Worm (Caenorhabditis elegans) whole organism, L2 larva: ENCODE measurements around the gene tag-123.
"Not testable (repeated sequence)": the region's sequence is repeated elsewhere in the genome, so short reads cannot be mapped to it uniquely, and the experiment has no call there.

Source experiments
- C34F6.9 ChIP-seq: fragments of 150-350 bp; optimal IDR thresholded peaks from 2 replicates; lab custom pipeline; 2014; ENCODE audit warnings: missing biosample characterization, missing genetic modification characterization
- F13H6.1 ChIP-seq: sonication (generic microtip); optimal IDR thresholded peaks from 2 replicates; lab custom pipeline; 2016; ENCODE audit warnings: missing genetic modification characterization, missing compliant biosample characterization
- R02D3.7 ChIP-seq: fragments of 150-350 bp; optimal IDR thresholded peaks from 2 replicates; lab custom pipeline; 2014; ENCODE audit warnings: missing biosample characterization, missing genetic modification characterization
- Y55F3AM.14 ChIP-seq: fragments of 200-800 bp; sonication (Bioruptor generic); optimal IDR thresholded peaks from 2 replicates; lab custom pipeline; 2018; ENCODE audit warnings: mild to moderate bottlenecking, missing genetic modification characterization, missing compliant biosample characterization
- ZK546.5 ChIP-seq: sonication (generic microtip); optimal IDR thresholded peaks from 2 replicates; lab custom pipeline; 2017; ENCODE audit warnings: missing biosample characterization, missing genetic modification characterization
- alr-1 ChIP-seq: fragments of 150-350 bp; optimal IDR thresholded peaks from 2 replicates; lab custom pipeline; 2014; ENCODE audit warnings: missing biosample characterization, missing genetic modification characterization
- aly-2 ChIP-seq: fragments of 150-350 bp; optimal IDR thresholded peaks from 2 replicates; lab custom pipeline; 2014; ENCODE audit warnings: missing biosample characterization, missing genetic modification characterization
- ceh-16 ChIP-seq: fragments of 150-350 bp; optimal IDR thresholded peaks from 2 replicates; lab custom pipeline; 2014; ENCODE audit warnings: missing biosample characterization, missing genetic modification characterization
- ceh-82 ChIP-seq: fragments of 150-350 bp; optimal IDR thresholded peaks from 2 replicates; lab custom pipeline; 2014; ENCODE audit warnings: missing biosample characterization, missing genetic modification characterization
- crh-2 ChIP-seq: sonication (generic microtip); optimal IDR thresholded peaks from 2 replicates; lab custom pipeline; 2017; ENCODE audit warnings: missing biosample characterization, missing genetic modification characterization
- dmd-4 ChIP-seq: sonication (generic microtip); optimal IDR thresholded peaks from 2 replicates; lab custom pipeline; 2017; ENCODE audit warnings: missing biosample characterization, missing genetic modification characterization
- egl-27 ChIP-seq: sonication (generic microtip); optimal IDR thresholded peaks from 3 replicates; lab custom pipeline; 2017; ENCODE audit warnings: missing biosample characterization, missing genetic modification reagents, missing genetic modification characterization
- fos-1 ChIP-seq: fragments of 150-350 bp; optimal IDR thresholded peaks from 2 replicates; lab custom pipeline; 2014; ENCODE audit warnings: missing biosample characterization, missing genetic modification characterization
- gmeb-1 ChIP-seq: fragments of 150-350 bp; optimal IDR thresholded peaks from 2 replicates; lab custom pipeline; 2014; ENCODE audit warnings: missing biosample characterization, missing genetic modification characterization
- lin-11 ChIP-seq: fragments of 150-350 bp; sonication (generic microtip); optimal IDR thresholded peaks from 2 replicates; lab custom pipeline; 2014; ENCODE audit warnings: missing biosample characterization, missing genetic modification characterization, inconsistent platforms, mixed read lengths
- lin-13 ChIP-seq: fragments of 150-350 bp; optimal IDR thresholded peaks from 2 replicates; lab custom pipeline; 2014; ENCODE audit warnings: missing biosample characterization, missing genetic modification reagents, missing genetic modification characterization
- lin-39 ChIP-seq: fragments of 150-350 bp; optimal IDR thresholded peaks from 2 replicates; lab custom pipeline; 2014; ENCODE audit warnings: missing biosample characterization, missing genetic modification reagents, missing genetic modification characterization
- lsy-2 ChIP-seq, 2 experiments: fragments of 150-350 bp in 1 of 2; sonication (generic microtip) in 1 of 2; optimal IDR thresholded peaks; 2 replicates each; lab custom pipeline; 2014 to 2017; ENCODE audit warnings: missing biosample characterization in 2 of 2, missing genetic modification characterization in 2 of 2
- mab-5 ChIP-seq: fragments of 150-350 bp; optimal IDR thresholded peaks from 2 replicates; lab custom pipeline; 2014; ENCODE audit warnings: missing biosample characterization, missing genetic modification characterization
- mbf-1 ChIP-seq: sonication (generic microtip); optimal IDR thresholded peaks from 2 replicates; lab custom pipeline; 2017; ENCODE audit warnings: missing biosample characterization, missing genetic modification characterization
- mdl-1 ChIP-seq, 2 experiments: fragments of 150-350 bp in 1 of 2; sonication (generic microtip) in 1 of 2; optimal IDR thresholded peaks; 2 replicates each; lab custom pipeline; 2017; ENCODE audit warnings: missing biosample characterization in 2 of 2, missing genetic modification characterization in 2 of 2
- nhr-10 ChIP-seq: sonication (generic microtip); optimal IDR thresholded peaks from 2 replicates; lab custom pipeline; 2017; ENCODE audit warnings: missing biosample characterization, missing genetic modification characterization
- nhr-11 ChIP-seq: fragments of 150-350 bp; optimal IDR thresholded peaks from 2 replicates; lab custom pipeline; 2014; ENCODE audit warnings: missing biosample characterization, missing genetic modification characterization
- nhr-12 ChIP-seq: fragments of 150-350 bp; optimal IDR thresholded peaks from 2 replicates; lab custom pipeline; 2014; ENCODE audit warnings: missing biosample characterization, missing genetic modification characterization
- nhr-129 ChIP-seq: fragments of 150-350 bp; optimal IDR thresholded peaks from 2 replicates; lab custom pipeline; 2014; ENCODE audit warnings: missing biosample characterization, missing genetic modification characterization
- nhr-237 ChIP-seq: fragments of 150-350 bp; optimal IDR thresholded peaks from 2 replicates; lab custom pipeline; 2014; ENCODE audit warnings: missing biosample characterization, missing genetic modification characterization
- nhr-25 ChIP-seq: fragments of 150-350 bp; sonication (generic microtip); optimal IDR thresholded peaks from 3 replicates; lab custom pipeline; 2014; ENCODE audit warnings: missing biosample characterization, missing genetic modification characterization
- nhr-6 ChIP-seq: fragments of 150-350 bp; optimal IDR thresholded peaks from 2 replicates; lab custom pipeline; 2014; ENCODE audit warnings: missing biosample characterization, missing genetic modification characterization
- nhr-77 ChIP-seq: fragments of 150-350 bp; optimal IDR thresholded peaks from 2 replicates; lab custom pipeline; 2014; ENCODE audit warnings: missing biosample characterization, missing genetic modification characterization
- peb-1 ChIP-seq: fragments of 150-350 bp; optimal IDR thresholded peaks from 2 replicates; lab custom pipeline; 2014; ENCODE audit warnings: missing biosample characterization, missing genetic modification characterization
- sem-4 ChIP-seq: fragments of 150-350 bp; optimal IDR thresholded peaks from 2 replicates; lab custom pipeline; 2014; ENCODE audit warnings: missing biosample characterization, missing genetic modification reagents, missing genetic modification characterization
- skn-1 ChIP-seq: sonication (generic microtip); optimal IDR thresholded peaks from 2 replicates; lab custom pipeline; 2017; ENCODE audit warnings: missing biosample characterization, missing genetic modification characterization
- sma-3 ChIP-seq: sonication (generic microtip); optimal IDR thresholded peaks from 2 replicates; lab custom pipeline; 2016; ENCODE audit warnings: missing genetic modification reagents, missing genetic modification characterization, missing compliant biosample characterization
- sma-9 ChIP-seq, 2 experiments: fragments of 150-350 bp in 1 of 2; sonication (generic microtip) in 1 of 2; optimal IDR thresholded peaks; 2 replicates each; lab custom pipeline; 2014 to 2016; ENCODE audit warnings: missing genetic modification characterization in 2 of 2, mild to moderate bottlenecking in 1 of 2, missing biosample characterization in 1 of 2, missing compliant biosample characterization in 1 of 2, missing genetic modification reagents in 1 of 2, moderate library complexity in 1 of 2
- snpc-4 ChIP-seq: fragments of 150-350 bp; optimal IDR thresholded peaks from 2 replicates; lab custom pipeline; 2014; ENCODE audit warnings: missing biosample characterization, missing genetic modification characterization
- unc-55 ChIP-seq: fragments of 150-350 bp; sonication (generic microtip); optimal IDR thresholded peaks from 3 replicates; lab custom pipeline; 2014; ENCODE audit warnings: missing biosample characterization, missing genetic modification reagents, missing genetic modification characterization
- unc-62 ChIP-seq: fragments of 150-350 bp; optimal IDR thresholded peaks from 2 replicates; lab custom pipeline; 2014; ENCODE audit warnings: missing biosample characterization, missing genetic modification reagents, missing genetic modification characterization
- zag-1 ChIP-seq: fragments of 150-350 bp; optimal IDR thresholded peaks from 2 replicates; lab custom pipeline; 2014; ENCODE audit warnings: missing biosample characterization, missing genetic modification characterization
- ztf-11 ChIP-seq: sonication (generic microtip); optimal IDR thresholded peaks from 2 replicates; lab custom pipeline; 2017; ENCODE audit warnings: missing biosample characterization, missing genetic modification characterization
- ztf-4 ChIP-seq: fragments of 150-350 bp; optimal IDR thresholded peaks from 2 replicates; lab custom pipeline; 2014; ENCODE audit warnings: missing biosample characterization, missing genetic modification characterization

Gene tag-123

DNA sequence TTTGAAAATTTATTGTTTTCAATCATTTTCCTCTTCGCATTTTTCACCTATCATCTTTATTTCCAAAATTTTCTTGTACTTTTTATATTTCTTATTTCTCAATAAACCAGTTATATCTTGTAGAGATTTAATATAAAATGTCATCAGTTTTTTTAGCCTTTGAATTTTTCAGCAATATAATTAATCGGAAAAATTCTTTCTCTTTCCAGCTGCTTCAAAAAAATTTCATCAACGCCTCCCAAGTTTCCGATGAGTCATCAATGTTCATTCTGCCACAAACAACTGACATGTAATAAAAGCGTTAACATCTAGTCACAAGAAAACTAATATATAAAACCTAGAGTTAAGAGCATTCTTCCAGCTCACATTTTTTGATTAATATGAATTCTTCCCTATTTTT is 8.7 kb downstream of the tag-123 start, which contains the start of gene F08F1.4:
F08F1.4 (plus strand) TSS at position 301 of the 400 bp plus-strand sequence.
- no peak for TF ChIP-seq zag-1
- TF ChIP-seq ceh-82 (tag; lab: Kevin White, UChicago) = no peak
- TF ChIP-seq lin-13 (GFP tag; lab: Kevin White, UChicago) = no peak
- TF ChIP-seq ztf-11 (tag; lab: Kevin White, UChicago) = no peak
- TF ChIP-seq nhr-25 (tag; lab: Kevin White, UChicago) = no peak
- no peak for TF ChIP-seq nhr-77 (tag; lab: Kevin White, UChicago)
- no peak for TF ChIP-seq snpc-4
- no peak for TF ChIP-seq F13H6.1 (tag; lab: Kevin White, UChicago)
- TF ChIP-seq peb-1 (tag; lab: Kevin White, UChicago) = no peak

DNA sequence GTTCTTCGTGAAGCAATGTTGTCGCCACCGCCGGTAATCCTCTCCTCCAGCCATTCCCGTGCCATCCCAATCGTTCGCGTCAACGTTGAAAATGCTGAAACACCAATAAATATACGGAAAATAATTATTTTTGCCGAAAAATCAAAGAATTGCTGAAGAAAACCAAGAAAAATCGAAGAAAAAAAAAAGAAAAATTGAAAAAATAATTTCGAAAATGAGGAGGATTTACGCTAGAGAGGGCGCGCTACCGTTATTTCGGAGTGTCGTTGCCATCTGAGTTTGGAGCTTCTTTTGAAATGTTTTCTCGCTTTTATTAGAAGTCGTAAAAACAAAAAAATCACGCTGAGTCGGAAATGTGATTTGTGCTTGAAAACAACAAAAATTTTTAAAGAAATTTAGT is 11.1 kb downstream of the tag-123 start, which contains the start of gene F08F1.9:
F08F1.9 (minus strand) TSS at position 101 of the 400 bp plus-strand sequence.
- TF ChIP-seq aly-2, ZK546.5, ceh-16 (tag; lab: Kevin White, UChicago): not testable (repeated sequence)

DNA sequence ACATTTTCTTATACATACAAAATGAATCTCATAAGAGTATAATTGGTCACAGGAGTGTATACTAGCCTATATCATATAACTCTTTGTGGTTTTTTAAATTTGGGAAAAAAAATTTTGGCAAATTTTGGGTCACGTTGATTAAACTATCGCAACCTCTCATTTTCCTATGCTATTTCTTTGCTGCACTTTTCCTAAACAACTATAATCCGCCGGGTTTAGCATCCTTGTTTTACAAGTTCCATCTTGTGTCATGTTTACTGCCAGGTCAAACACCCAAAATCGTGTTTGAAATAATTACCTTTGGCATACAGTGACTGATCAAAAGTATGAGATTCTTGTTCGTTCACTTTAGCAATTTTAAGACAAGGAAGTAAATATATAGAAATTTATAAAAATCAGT is 13.6 kb downstream of the tag-123 start, which contains the start of gene sulp-3:
sulp-3 (minus strand) TSS at position 101 of the 400 bp plus-strand sequence.
- TF ChIP-seq dmd-4 (tag; lab: Kevin White, UChicago) (no peak), zag-1 (no peak), fos-1 (tag; lab: Kevin White, UChicago) (no peak), nhr-6 (no peak), nhr-129 (tag; lab: Kevin White, UChicago) (no peak), sma-9 (GFP tag; optimal IDR thresholded peaks at IDR 0.05; lab: Kevin White, UChicago) (no peak), sma-9 (tag; optimal IDR thresholded peaks at IDR 0.05; lab: Kevin White, UChicago) (no peak), mdl-1 (tag; optimal IDR thresholded peaks at IDR 0.05; lab: Kevin White, UChicago) (no peak), mbf-1 (tag; lab: Kevin White, UChicago) (no peak)

DNA sequence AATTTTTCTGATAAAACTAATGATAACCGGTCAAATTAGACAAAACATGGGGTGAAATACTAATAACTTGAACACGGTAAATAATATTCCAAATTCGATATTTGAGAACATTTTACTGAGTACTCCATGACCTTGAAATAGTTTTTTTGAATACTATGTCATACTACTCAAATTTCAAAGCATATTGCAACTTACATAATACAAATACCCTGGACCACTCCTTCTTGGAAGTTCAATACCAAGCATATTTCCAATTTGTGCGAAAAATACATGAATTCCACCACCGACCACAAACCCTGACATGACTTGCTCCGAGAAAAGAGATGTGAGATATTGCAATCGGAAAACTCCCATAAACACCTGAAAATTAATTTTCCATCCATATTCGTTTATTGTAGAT is 15.0 kb downstream of the tag-123 start:
- TF ChIP-seq crh-2 (tag; lab: Kevin White, UChicago) = no peak
- no peak for TF ChIP-seq alr-1
- no peak for TF ChIP-seq R02D3.7
- TF ChIP-seq C34F6.9 (tag; lab: Kevin White, UChicago) = no peak
- no peak for TF ChIP-seq F13H6.1 (tag; lab: Kevin White, UChicago)
- TF ChIP-seq lsy-2 (tag; optimal IDR thresholded peaks at IDR 0.05; lab: Kevin White, UChicago) = no peak
- TF ChIP-seq aly-2 (tag; lab: Kevin White, UChicago) = no peak
- no peak for TF ChIP-seq peb-1 (tag; lab: Kevin White, UChicago)
- no peak for TF ChIP-seq Y55F3AM.14
- TF ChIP-seq fos-1 (tag; lab: Kevin White, UChicago) = no peak
- no peak for TF ChIP-seq nhr-12 (tag; lab: Kevin White, UChicago)
- TF ChIP-seq lin-39 (tag; lab: Kevin White, UChicago) = no peak
- no peak for TF ChIP-seq nhr-10
- no peak for TF ChIP-seq nhr-237 (tag; lab: Kevin White, UChicago)
- TF ChIP-seq ztf-4 = no peak

DNA sequence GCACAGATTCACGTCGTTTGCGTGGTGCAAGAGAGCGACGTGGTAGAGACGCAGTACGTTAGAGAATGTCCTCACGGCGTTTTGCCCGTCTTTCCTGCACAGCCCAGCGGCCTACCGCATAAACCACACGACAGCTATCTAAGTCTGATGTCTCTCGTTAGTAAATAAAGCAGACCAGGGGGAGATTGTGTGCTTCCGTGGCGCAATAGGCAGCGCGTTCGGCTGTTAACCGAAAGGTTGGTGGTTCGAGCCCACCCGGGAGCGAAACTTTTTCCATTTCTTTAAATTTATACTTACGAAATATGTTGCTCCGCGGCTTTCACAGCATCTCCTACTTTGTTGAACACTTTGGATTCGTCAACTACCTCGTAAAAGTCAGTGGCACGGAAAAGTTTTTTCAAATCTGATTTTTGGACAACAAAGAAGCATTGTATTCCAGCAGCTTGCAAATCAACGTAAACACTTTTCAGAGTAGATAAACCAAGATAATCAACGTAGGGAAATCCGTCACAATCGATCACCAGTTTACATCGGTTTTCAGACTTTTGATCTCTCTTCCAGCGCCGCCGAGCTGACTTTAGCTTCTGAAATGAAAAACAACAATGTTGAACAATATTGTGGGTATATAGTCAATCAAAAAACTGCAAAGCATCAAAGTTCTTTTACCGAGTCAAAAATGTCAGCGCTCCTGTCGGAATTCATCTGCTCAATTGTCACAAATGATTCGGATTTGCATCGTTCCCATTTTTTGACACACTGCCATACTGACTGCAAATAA is 17.4 kb downstream of the tag-123 start:
- no peak for TF ChIP-seq mbf-1 (tag; lab: Kevin White, UChicago)
- TF ChIP-seq nhr-129 (tag; lab: Kevin White, UChicago) = peak; percentile 95
- TF ChIP-seq nhr-12 (tag; lab: Kevin White, UChicago) = peak; percentile 32
- no peak for TF ChIP-seq skn-1 (tag; lab: Kevin White, UChicago)
- no peak for TF ChIP-seq R02D3.7
- TF ChIP-seq C34F6.9 (tag; lab: Kevin White, UChicago) = peak; percentile 87
- peak; percentile 72 for TF ChIP-seq sem-4 (tag; lab: Kevin White, UChicago)
- TF ChIP-seq nhr-25 (tag; lab: Kevin White, UChicago) = peak; percentile 85
- TF ChIP-seq nhr-6 = peak; percentile 93
- peak; percentile 64 to 83 for TF ChIP-seq mdl-1 (tag; optimal IDR thresholded peaks at IDR 0.05; lab: Kevin White, UChicago)
- TF ChIP-seq lin-13 (GFP tag; lab: Kevin White, UChicago) = peak; percentile 88
- peak; percentile 88 for TF ChIP-seq sma-3
- peak; percentile 92 for TF ChIP-seq Y55F3AM.14
- peak; percentile 81 for TF ChIP-seq gmeb-1 (tag; lab: Kevin White, UChicago)
- TF ChIP-seq unc-55 (GFP tag; lab: Kevin White, UChicago) = peak; percentile 83
- peak; percentile 74 to 78 for TF ChIP-seq lsy-2 (tag; optimal IDR thresholded peaks at IDR 0.05; lab: Kevin White, UChicago)
- peak; percentile 16 for TF ChIP-seq unc-62 (GFP tag; lab: Kevin White, UChicago)
- TF ChIP-seq ceh-82 (tag; lab: Kevin White, UChicago) = peak; percentile 10
- peak; percentile 61 for TF ChIP-seq ztf-4
- TF ChIP-seq lin-11 (tag; lab: Kevin White, UChicago) = peak; percentile 92
- no peak for TF ChIP-seq nhr-11
- TF ChIP-seq egl-27 = peak; percentile 83
- TF ChIP-seq mab-5 = peak; percentile 71
- TF ChIP-seq ceh-16 (tag; lab: Kevin White, UChicago) = peak; percentile 51
- peak; percentile 26 for TF ChIP-seq nhr-10
- peak; percentile 16 for TF ChIP-seq snpc-4
- no peak for TF ChIP-seq dmd-4 (tag; lab: Kevin White, UChicago)
- TF ChIP-seq F13H6.1 (tag; lab: Kevin White, UChicago) = peak; percentile 96
- no peak for TF ChIP-seq peb-1 (tag; lab: Kevin White, UChicago)
- TF ChIP-seq fos-1 (tag; lab: Kevin White, UChicago) = peak; percentile 76
